Worm (Caenorhabditis elegans) whole organism, dauer: ENCODE measurements around the gene cbn-1.

Experiments
- unc-62 ChIP-seq: sonication (generic microtip); optimal IDR thresholded peaks from 2 replicates; lab custom pipeline; 2017; ENCODE audit warnings: missing biosample characterization, missing genetic modification reagents, missing genetic modification characterization

Gene cbn-1

DNA sequence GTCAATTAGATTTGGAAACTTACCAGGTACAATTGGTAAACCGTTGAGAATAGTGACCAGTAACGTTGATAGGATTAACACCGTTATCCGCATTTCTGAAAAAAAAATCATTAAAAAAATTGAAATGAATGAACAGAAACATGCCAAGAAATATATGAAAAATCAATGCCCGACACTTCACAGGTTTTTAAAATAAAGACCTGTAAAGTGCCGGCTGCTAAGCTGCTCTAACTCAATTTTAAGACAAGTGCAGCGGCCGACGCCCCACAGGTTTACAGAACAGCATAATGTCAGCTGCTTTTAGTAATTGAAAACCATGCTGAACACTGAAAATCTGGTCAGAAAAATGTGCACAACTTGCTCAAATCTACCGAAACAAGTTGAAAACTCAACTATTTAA, at the start of gene cbn-1:
Gene cbn-1, minus strand, starts transcription at position 101 of the 400 bp plus-strand sequence.
- no peak for TF ChIP-seq unc-62 (GFP tag; lab: Kevin White, UChicago)

DNA sequence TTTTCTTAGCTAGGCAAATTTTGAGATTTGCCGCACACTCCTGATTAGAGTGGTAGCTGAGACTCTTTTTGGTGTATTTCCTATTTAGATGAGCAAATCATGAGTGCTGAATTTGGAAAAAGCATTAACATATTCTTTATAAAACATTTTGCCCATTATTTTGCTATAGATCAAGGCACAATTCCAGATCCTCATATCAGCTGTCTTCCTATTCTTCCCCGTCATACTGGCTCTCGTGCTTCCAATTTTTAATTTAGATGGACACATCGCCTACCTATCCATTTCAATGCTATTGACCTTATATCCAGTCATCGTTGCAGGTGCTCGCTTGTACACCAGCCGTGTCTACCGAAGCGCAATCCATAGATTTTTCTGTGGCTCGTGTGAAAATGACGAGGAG, 47.6 kb upstream of the cbn-1 start, which contains the start of gene C03H5.7:
Gene C03H5.7, plus strand, starts transcription at position 301 of the 400 bp plus-strand sequence.
- TF ChIP-seq unc-62 (GFP tag; lab: Kevin White, UChicago), result no peak

DNA sequence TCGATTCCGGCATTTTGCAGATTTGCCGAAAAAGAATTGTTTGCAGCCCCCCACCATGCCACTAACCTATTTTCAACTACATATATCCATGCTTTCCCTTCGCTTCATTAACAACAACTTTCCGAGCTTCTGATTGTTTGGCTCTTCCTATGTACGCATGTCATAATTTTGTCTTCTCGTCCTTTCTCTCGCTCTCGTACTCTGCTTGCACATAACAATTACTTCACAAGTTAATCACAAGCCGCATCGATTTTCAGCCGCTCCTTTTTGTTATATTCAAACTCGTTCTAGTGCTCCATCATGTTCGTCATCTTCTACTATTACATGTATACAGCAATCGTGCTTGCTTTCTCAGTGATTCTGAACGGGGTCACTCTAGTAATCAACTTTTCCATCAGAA, 46.0 kb upstream of the cbn-1 start, which contains the start of gene C03H5.9:
Gene C03H5.9, plus strand, starts transcription at position 301 of the 400 bp plus-strand sequence.
- no peak for TF ChIP-seq unc-62 (GFP tag; lab: Kevin White, UChicago)

DNA sequence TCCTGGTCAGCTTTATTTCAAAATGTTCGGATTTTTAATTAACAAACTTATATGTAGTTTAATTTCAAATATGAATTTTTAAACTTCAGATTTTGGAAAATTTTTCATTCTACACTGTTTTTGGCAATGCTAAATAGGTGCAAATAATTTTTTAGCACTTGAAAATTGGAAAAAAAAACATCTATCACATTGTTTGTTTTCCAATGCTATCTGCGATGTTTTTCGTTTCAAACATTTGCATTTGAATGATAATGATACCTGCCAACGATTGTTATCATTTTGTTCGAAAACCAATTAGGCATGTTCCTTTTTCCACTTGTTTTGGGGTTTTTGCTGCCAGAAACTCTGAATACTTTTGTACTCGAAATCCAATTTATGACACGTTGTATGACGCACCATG, 42.6 kb upstream of the cbn-1 start, which contains the start of gene C03H5.4:
Gene C03H5.4, plus strand, starts transcription at position 301 of the 400 bp plus-strand sequence.
- no peak for TF ChIP-seq unc-62 (GFP tag; lab: Kevin White, UChicago)

DNA sequence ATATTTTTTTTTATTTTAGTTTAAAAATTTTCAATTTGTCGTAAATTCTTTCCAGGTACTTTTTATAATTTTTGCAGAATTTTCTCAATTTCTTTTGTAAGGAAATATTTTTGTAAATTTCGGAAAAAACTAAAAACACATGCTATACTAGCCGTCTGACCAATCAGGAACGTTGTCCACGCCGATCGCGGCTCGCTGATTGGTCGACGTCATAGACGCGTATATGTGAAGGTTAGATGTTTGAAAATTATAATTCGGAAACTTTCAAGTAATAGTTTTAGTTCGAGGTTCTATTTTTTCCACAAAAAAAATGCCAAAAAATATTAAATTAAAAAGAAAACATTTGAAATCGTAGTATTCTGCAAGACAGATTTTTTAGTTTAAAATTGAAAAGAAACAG, 39.9 kb upstream of the cbn-1 start:
- no peak for TF ChIP-seq unc-62 (GFP tag; lab: Kevin White, UChicago)

DNA sequence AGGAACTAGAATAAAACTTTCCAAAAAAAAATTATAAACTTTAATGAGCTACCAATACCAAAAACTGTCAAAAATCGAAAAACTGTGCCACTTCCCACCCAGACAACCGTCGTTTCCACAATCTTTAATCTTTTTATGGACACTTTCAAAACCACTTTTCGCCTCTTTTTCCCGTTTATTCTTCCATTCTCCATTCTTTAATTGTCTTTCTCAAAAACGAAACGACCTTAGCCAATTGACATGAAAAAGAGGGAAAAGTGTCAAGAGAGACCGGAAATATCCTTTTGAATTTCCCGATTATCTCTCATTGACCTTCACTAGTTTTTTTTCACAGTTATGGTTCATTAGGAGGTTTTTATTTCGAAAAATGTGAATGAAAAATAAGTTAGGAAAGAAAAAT, 39.2 kb upstream of the cbn-1 start:
- no peak for TF ChIP-seq unc-62 (GFP tag; lab: Kevin White, UChicago)

DNA sequence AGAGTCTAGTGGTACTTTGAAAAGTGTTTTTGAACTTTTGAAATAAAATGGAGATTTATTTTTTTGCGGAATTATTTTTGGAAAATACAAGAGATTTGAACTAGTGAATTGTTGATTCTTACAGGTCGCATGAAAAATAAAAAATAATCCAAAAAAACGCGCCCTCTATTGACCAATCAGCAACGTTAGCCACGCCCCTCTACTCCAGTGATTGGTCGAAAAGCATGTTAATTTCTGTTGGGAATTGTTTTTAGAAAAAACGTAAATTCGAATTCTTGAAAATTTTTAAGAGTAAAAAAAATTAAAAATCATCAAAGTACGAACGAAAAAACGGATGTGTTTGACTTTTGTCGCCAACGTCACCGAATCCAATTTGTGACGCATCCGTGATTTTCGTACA, 38.1 kb upstream of the cbn-1 start:
- no peak for TF ChIP-seq unc-62 (GFP tag; lab: Kevin White, UChicago)

DNA sequence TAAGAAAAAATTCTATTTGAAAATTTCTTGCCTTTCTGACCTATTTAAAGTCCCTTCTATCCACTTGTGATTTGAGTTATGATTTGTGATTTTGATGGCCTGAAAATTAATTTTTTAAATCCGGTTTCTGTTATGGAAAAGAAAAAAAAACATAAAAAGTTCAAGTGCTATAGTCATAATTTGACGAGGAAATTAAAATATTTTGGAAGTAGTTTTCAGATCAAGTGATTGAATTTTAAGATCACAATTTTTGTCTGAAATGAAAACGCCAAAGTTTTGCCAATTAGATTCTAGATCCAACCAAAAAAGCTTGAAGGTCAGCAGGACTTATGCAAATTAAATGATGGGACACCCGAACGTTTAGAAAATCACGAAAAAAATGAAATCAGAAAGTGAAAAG, 35.1 kb upstream of the cbn-1 start, which contains the start of gene ptr-3:
Gene ptr-3, minus strand, starts transcription at position 101 of the 400 bp plus-strand sequence.
- TF ChIP-seq unc-62 (GFP tag; lab: Kevin White, UChicago), result no peak

DNA sequence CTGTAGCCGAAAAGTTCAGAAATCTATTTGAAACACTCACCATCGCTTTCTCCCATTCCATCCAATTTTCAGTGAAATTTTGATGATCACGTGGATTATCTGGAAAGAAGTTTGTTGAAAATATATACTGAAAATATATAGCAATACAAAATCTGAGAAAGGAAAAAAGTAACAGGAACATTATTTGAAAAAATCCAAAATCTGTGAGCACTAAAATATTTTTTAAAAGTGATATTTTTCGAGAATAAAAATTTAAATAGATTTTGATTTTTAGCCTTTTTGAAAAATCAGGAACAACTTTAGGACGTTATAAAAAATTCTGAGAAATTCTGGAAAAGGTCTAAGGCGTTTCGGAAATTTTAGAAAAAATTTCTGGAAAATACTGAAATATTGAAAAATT, 24.6 kb upstream of the cbn-1 start, which contains the start of gene dmsr-4:
Gene dmsr-4, minus strand, starts transcription at position 101 of the 400 bp plus-strand sequence.
- no peak for TF ChIP-seq unc-62 (GFP tag; lab: Kevin White, UChicago)

DNA sequence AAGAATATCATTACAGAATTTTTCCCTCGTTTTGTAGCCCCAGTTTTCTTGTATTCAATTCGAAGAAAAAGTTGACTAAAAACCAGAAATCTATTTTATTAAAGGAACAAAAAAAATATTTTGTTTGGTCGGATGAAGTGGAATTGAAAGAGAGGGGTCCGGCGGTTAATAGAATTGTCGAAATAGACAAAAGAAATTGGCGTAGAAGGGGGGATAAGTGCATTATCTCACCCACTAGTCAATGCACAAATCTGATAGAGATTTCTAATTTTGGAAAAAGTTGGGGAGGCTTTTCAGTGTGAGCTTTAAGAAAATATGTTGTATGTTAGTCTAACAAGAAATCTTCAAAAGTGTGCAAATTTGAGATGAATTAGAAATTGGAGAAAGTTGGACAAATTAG, 22.2 kb upstream of the cbn-1 start:
- TF ChIP-seq unc-62 (GFP tag; lab: Kevin White, UChicago), result no peak

DNA sequence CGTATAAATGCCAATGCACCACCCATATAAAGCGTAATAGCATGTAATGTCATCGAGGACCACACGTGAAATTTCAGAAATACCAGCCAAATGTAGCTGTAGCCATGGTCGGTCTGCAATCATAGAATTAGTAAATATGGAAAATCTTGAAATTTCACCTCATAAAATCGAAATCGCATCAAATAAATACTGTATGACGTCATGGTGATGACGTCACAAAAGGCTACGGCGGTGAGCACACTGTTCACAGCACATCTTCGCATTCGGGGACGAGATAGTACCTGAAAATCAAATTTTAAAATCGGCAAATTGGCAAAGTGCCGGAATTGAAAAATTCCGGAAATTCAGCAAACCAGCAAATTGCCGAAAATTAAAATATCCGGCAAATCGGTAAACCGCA, 17.4 kb upstream of the cbn-1 start:
- TF ChIP-seq unc-62 (GFP tag; lab: Kevin White, UChicago), result no peak

DNA sequence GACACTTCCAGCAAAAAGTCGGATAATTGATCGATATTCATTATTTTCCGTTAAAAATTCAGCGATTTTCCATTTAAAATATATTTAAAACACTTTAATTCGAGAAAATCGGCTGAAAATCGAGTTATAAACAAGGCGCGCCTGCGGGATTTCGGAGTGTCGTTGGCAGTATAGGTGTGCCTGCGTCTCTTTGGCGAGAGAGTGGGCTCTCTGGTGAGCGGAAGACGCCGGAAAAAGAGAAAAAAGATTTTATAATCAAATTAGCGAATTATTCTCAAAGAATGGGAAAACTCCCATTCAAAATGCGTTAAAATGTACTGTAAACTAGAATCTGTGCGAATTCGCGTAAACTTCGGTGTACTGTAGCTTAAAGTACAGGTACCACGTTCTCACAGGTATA, 15.4 kb upstream of the cbn-1 start, which contains the start of gene D1069.3:
Gene D1069.3, minus strand, starts transcription at position 158 of the 400 bp plus-strand sequence.
- TF ChIP-seq unc-62 (GFP tag; lab: Kevin White, UChicago), result no peak

DNA sequence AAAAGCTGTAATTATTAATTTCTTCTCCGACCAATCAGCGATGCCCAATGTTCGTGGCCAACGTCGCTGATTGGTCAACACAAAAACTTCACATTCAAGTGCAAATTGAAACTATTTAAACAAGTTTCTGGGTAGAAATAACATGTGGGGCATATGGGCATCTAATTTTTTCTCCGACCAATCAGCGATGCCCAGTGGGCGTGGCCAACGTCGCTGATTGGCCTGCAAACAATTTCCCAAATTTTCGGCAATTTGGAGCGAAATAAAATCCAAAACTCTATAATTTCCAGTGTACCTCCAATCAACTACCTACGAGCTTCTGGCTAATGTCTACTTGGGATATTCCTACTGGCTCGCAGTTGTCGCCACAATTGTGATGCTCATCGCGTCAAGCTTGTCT, 9.0 kb upstream of the cbn-1 start:
- no peak for TF ChIP-seq unc-62 (GFP tag; lab: Kevin White, UChicago)

DNA sequence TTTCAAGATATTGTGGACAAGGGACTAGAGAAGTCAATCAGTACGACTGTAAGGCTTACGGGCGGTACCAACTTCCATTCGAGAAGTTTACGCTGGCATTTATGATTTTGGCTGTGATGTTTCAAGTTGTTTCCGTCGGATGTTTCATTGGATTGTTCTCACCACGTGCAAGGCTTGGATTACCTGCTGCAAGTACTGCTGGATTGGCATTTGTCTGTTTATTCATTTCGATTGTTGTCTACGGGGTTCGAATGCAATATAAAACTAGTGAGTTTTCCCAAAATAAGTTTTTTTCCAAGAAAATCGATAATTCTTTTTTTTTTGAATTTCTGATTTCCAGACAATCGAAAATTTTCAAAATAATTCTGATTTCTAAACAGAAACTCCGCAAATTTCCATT, 8.4 kb upstream of the cbn-1 start:
- TF ChIP-seq unc-62 (GFP tag; lab: Kevin White, UChicago), result no peak

DNA sequence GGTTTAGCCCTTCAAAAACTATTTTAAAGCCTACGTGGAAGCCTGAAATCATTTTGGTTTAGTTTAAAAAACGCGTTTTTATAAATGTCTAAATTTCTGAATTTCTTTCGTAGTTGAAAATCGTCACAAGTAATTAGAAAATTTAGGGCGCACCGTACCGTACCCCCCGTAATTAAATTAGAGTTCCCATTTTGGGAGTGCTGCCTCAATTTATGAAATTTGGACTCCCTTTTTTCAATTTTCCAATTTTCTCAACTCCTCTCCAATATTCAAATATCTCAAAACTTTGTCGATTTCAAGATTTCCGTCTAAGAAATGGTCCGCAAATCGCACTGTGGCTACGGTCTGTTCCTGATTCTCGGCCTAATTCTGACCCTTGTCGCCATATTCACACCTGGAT, 7.9 kb upstream of the cbn-1 start, which contains the start of gene clc-31:
Gene clc-31, plus strand, starts transcription at position 301 of the 400 bp plus-strand sequence.
- no peak for TF ChIP-seq unc-62 (GFP tag; lab: Kevin White, UChicago)

DNA sequence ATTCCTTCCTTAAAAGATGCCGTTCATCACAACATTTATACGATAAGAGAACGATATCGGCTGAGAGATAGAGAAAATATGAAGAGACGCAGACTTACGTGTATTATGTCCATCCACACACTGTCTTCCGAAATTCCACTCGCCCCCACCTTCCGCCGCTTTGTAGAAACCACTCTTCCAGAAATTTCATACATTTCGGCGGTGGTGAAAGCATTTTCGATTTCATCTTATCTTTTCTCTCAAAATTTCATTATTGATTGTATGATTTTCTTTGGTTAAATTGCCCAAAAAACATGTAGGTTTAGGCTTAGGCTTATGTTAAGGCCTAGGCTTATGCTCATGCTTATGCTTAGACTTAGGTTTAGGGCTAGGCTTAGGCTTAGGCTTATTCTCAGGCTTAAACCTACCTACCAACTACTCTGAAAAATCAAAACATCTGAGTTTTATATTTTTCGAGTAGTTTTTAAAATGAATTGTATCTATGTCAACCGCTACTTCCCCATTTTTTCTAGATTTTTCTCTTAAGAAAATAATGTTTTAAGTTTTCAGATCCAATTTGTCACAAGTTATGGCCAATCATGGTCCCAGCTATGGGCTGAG, 5.0 kb upstream of the cbn-1 start, which contains the start of gene cpn-2:
Gene cpn-2, plus strand, starts transcription at position 550 of the 600 bp plus-strand sequence.
- TF ChIP-seq unc-62 (GFP tag; lab: Kevin White, UChicago), result no peak

DNA sequence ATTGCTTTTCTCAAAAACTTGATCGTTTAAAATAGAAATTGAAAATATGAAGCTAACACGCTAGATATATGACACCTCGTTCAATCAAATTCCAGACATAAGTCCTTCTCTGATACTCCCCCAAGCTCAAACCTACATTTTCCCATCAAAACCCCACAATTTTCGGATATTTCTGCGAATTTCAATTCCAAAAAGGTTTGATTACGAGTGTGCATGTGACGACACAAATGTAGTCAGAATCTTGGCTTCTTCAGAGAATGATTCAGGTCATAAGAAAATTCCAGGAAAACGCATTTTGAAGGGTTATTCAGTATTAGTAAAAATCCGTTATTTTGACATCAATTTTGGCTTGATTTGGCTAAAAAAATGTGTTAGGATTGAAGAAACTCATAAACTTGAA, 2.5 kb upstream of the cbn-1 start:
- no peak for TF ChIP-seq unc-62 (GFP tag; lab: Kevin White, UChicago)
